Worm (Caenorhabditis elegans) whole organism, late embryonic: Measurements from ENCODE around the gene ced-13.

Experiments used
- F13H6.1 ChIP-seq: sonication (generic microtip); optimal IDR thresholded peaks from 2 replicates; lab custom pipeline; 2016; ENCODE audit warnings: missing genetic modification characterization, missing compliant biosample characterization
- K02D7.2 ChIP-seq: sonication (generic microtip); optimal IDR thresholded peaks from 2 replicates; lab custom pipeline; 2017; ENCODE audit warnings: mild to moderate bottlenecking, missing genetic modification characterization, missing compliant biosample characterization
- Y22D7AL.16 ChIP-seq: sonication (generic microtip); optimal IDR thresholded peaks from 2 replicates; lab custom pipeline; 2016; ENCODE audit warnings: missing genetic modification characterization, missing compliant biosample characterization
- ama-1 ChIP-seq: fragments of 150-350 bp; optimal IDR thresholded peaks from 2 replicates; lab custom pipeline; 2014
- ceh-14 ChIP-seq: sonication (generic microtip); optimal IDR thresholded peaks from 2 replicates; lab custom pipeline; 2016; ENCODE audit warnings: missing genotype, missing genetic modification characterization, missing compliant biosample characterization
- ceh-18 ChIP-seq: sonication (generic microtip); optimal IDR thresholded peaks from 2 replicates; lab custom pipeline; 2016; ENCODE audit warnings: missing genetic modification characterization, missing compliant biosample characterization
- ceh-19 ChIP-seq: fragments of 200-800 bp; sonication (Bioruptor generic); optimal IDR thresholded peaks from 2 replicates; lab custom pipeline; 2018; ENCODE audit warnings: mild to moderate bottlenecking, missing genetic modification characterization, missing compliant biosample characterization
- ceh-2 ChIP-seq: sonication (generic microtip); optimal IDR thresholded peaks from 2 replicates; lab custom pipeline; 2016; ENCODE audit warnings: missing genotype, missing genetic modification characterization, missing compliant biosample characterization
- ceh-30 ChIP-seq: fragments of 150-350 bp; optimal IDR thresholded peaks from 2 replicates; lab custom pipeline; 2014; ENCODE audit warnings: missing biosample characterization, missing genetic modification characterization
- ceh-34 ChIP-seq: sonication (generic microtip); optimal IDR thresholded peaks from 2 replicates; lab custom pipeline; 2016; ENCODE audit warnings: mild to moderate bottlenecking, missing genetic modification characterization, missing compliant biosample characterization
- ceh-45 ChIP-seq: fragments of 200-800 bp; sonication (Bioruptor generic); IDR thresholded peaks from 2 replicates; pipeline ENCODE4 v1.3.6; 2022; ENCODE audit warnings: missing genetic modification reagents, missing genetic modification characterization, missing compliant biosample characterization
- ceh-6 ChIP-seq: fragments of 200-800 bp; sonication (Bioruptor generic); optimal IDR thresholded peaks from 2 replicates; lab custom pipeline; 2018; ENCODE audit warnings: mild to moderate bottlenecking, missing genetic modification characterization, missing compliant biosample characterization
- che-1 ChIP-seq: sonication (generic microtip); optimal IDR thresholded peaks from 2 replicates; lab custom pipeline; 2016; ENCODE audit warnings: mild to moderate bottlenecking, missing genetic modification characterization, missing compliant biosample characterization
- dmd-4 ChIP-seq: sonication (generic microtip); optimal IDR thresholded peaks from 2 replicates; lab custom pipeline; 2016; ENCODE audit warnings: borderline replicate concordance, missing genetic modification characterization, missing compliant biosample characterization
- elt-2 ChIP-seq: sonication (generic microtip); optimal IDR thresholded peaks from 2 replicates; lab custom pipeline; 2016; ENCODE audit warnings: missing genetic modification reagents, missing genetic modification characterization, missing compliant biosample characterization
- elt-4 ChIP-seq: sonication (generic microtip); optimal IDR thresholded peaks from 2 replicates; lab custom pipeline; 2016; ENCODE audit warnings: missing genetic modification characterization, missing compliant biosample characterization
- ets-4 ChIP-seq: sonication (generic microtip); optimal IDR thresholded peaks from 2 replicates; lab custom pipeline; 2016; ENCODE audit warnings: missing genetic modification characterization, missing compliant biosample characterization
- eyg-1 ChIP-seq: sonication (generic microtip); optimal IDR thresholded peaks from 2 replicates; lab custom pipeline; 2016; ENCODE audit warnings: missing genotype, missing genetic modification characterization, missing compliant biosample characterization
- fkh-10 ChIP-seq: fragments of 150-350 bp; optimal IDR thresholded peaks from 2 replicates; lab custom pipeline; 2014; ENCODE audit warnings: missing biosample characterization, missing genetic modification reagents, missing genetic modification characterization
- fkh-6 ChIP-seq: sonication (generic microtip); optimal IDR thresholded peaks from 2 replicates; lab custom pipeline; 2016; ENCODE audit warnings: missing genetic modification characterization, missing compliant biosample characterization
- gmeb-2 ChIP-seq: sonication (generic microtip); optimal IDR thresholded peaks from 2 replicates; lab custom pipeline; 2016; ENCODE audit warnings: missing genetic modification characterization, inconsistent platforms, missing compliant biosample characterization
- hlh-15 ChIP-seq: sonication (generic microtip); optimal IDR thresholded peaks from 2 replicates; lab custom pipeline; 2016; ENCODE audit warnings: missing genetic modification characterization, missing compliant biosample characterization
- hlh-30 ChIP-seq: sonication (generic microtip); optimal IDR thresholded peaks from 2 replicates; lab custom pipeline; 2017; ENCODE audit warnings: antibody characterized with exemption, missing genetic modification characterization, missing compliant biosample characterization; ENCODE audit not compliant: insufficient read depth
- hlh-6 ChIP-seq: sonication (generic microtip); optimal IDR thresholded peaks from 2 replicates; lab custom pipeline; 2016; ENCODE audit warnings: missing genotype, missing genetic modification characterization, missing compliant biosample characterization
- hlh-8 ChIP-seq: sonication (generic microtip); optimal IDR thresholded peaks from 2 replicates; lab custom pipeline; 2016; ENCODE audit warnings: missing genotype, missing genetic modification characterization, missing compliant biosample characterization
- lim-6 ChIP-seq: sonication (generic microtip); optimal IDR thresholded peaks from 2 replicates; lab custom pipeline; 2016; ENCODE audit warnings: missing genetic modification characterization, missing compliant biosample characterization
- madf-2 ChIP-seq: sonication (generic microtip); optimal IDR thresholded peaks from 2 replicates; lab custom pipeline; 2017; ENCODE audit warnings: missing genetic modification characterization, missing compliant biosample characterization
- nhr-11 ChIP-seq: fragments of 150-350 bp; optimal IDR thresholded peaks from 2 replicates; lab custom pipeline; 2014; ENCODE audit warnings: missing biosample characterization, missing genetic modification characterization
- nhr-232 ChIP-seq: sonication (generic microtip); optimal IDR thresholded peaks from 2 replicates; lab custom pipeline; 2016; ENCODE audit warnings: missing genetic modification characterization, missing compliant biosample characterization
- npax-4 ChIP-seq: sonication (generic microtip); optimal IDR thresholded peaks from 2 replicates; lab custom pipeline; 2016; ENCODE audit warnings: missing genetic modification characterization, missing compliant biosample characterization
- odd-2 ChIP-seq: sonication (generic microtip); optimal IDR thresholded peaks from 2 replicates; lab custom pipeline; 2017; ENCODE audit warnings: antibody characterized with exemption, mild to moderate bottlenecking, missing genetic modification characterization, missing compliant biosample characterization
- pat-9 ChIP-seq: fragments of 200-800 bp; sonication (Bioruptor generic); optimal IDR thresholded peaks from 2 replicates; lab custom pipeline; 2018; ENCODE audit warnings: mild to moderate bottlenecking, missing genetic modification characterization, moderate library complexity, missing compliant biosample characterization
- pax-1 ChIP-seq: fragments of 150-350 bp; optimal IDR thresholded peaks from 2 replicates; lab custom pipeline; 2014; ENCODE audit warnings: missing biosample characterization, missing genetic modification characterization
- pha-2 ChIP-seq: sonication (generic microtip); optimal IDR thresholded peaks from 2 replicates; lab custom pipeline; 2017; ENCODE audit warnings: mild to moderate bottlenecking, missing genetic modification characterization, missing compliant biosample characterization
- pha-4 ChIP-seq: fragments of 150-350 bp; optimal IDR thresholded peaks from 2 replicates; lab custom pipeline; 2018; ENCODE audit warnings: missing biosample characterization, missing genetic modification reagents, missing genetic modification characterization
- pqm-1 ChIP-seq: sonication (generic microtip); optimal IDR thresholded peaks from 2 replicates; lab custom pipeline; 2016; ENCODE audit warnings: missing genetic modification characterization, missing compliant biosample characterization
- pros-1 ChIP-seq: fragments of 150-350 bp; optimal IDR thresholded peaks from 2 replicates; lab custom pipeline; 2014; ENCODE audit warnings: missing biosample characterization, missing genetic modification reagents, missing genetic modification characterization
- ref-2 ChIP-seq: sonication (generic microtip); optimal IDR thresholded peaks from 2 replicates; lab custom pipeline; 2016; ENCODE audit warnings: missing genetic modification characterization, missing compliant biosample characterization
- rnt-1 ChIP-seq: sonication (generic microtip); optimal IDR thresholded peaks from 2 replicates; lab custom pipeline; 2016; ENCODE audit warnings: missing genetic modification characterization, missing compliant biosample characterization
- syd-9 ChIP-seq: sonication (generic microtip); optimal IDR thresholded peaks from 2 replicates; lab custom pipeline; 2016; ENCODE audit warnings: mild to moderate bottlenecking, missing genetic modification characterization, moderate library complexity, missing compliant biosample characterization
- tbx-2 ChIP-seq: sonication (generic microtip); optimal IDR thresholded peaks from 2 replicates; lab custom pipeline; 2016; ENCODE audit warnings: missing genetic modification characterization, missing compliant biosample characterization
- tbx-7 ChIP-seq: sonication (generic microtip); optimal IDR thresholded peaks from 2 replicates; lab custom pipeline; 2016; ENCODE audit warnings: missing genotype, missing genetic modification characterization, missing compliant biosample characterization
- ttx-3 ChIP-seq: sonication (generic microtip); optimal IDR thresholded peaks from 2 replicates; lab custom pipeline; 2016; ENCODE audit warnings: missing genetic modification reagents, missing genetic modification characterization, missing compliant biosample characterization
- unc-3 ChIP-seq, 2 experiments: fragments of 200-800 bp in 1 of 2; sonication (Bioruptor generic) in 1 of 2; sonication (generic microtip) in 1 of 2; conservative IDR thresholded peaks in 1 of 2; optimal IDR thresholded peaks in 1 of 2; 2 replicates each; pipeline versions ENCODE4 v1.3.6 to Lab custom; 2016 to 2022; ENCODE audit warnings: missing compliant biosample characterization in 2 of 2, missing genetic modification characterization in 2 of 2, missing genetic modification reagents in 1 of 2
- unc-55 ChIP-seq: sonication (generic microtip); optimal IDR thresholded peaks from 2 replicates; lab custom pipeline; 2017; ENCODE audit warnings: missing biosample characterization, missing genetic modification reagents, missing genetic modification characterization
- ztf-16 ChIP-seq: sonication (generic microtip); optimal IDR thresholded peaks from 2 replicates; lab custom pipeline; 2017; ENCODE audit warnings: missing genetic modification characterization, missing compliant biosample characterization

The ced-13 gene

DNA sequence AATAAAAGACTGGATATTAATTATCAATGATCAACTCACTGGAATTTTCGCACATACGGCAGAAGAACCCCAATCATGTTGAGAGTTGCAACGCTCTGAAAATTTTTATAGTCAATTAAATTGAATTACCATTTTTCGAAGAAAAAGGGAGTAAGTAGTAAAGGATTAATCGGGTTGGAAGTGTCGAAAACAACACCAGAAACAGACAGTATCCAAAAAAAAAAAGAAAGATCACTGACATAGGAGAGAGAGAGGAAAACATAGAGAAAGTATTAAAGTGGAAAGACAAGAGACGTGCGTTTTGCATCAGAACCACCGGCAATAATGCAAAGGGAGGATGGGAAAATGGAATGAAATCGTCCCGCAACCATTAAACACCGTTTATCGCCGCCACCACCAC, 2.8 kb upstream of the ced-13 start, which contains the start of gene inx-5:
Gene inx-5, minus strand, starts transcription at position 101 of the 400 bp plus-strand sequence.
- TF ChIP-seq ets-4 (tag; lab: Kevin White, UChicago) (no peak), ceh-2 (no peak), elt-4 (tag; lab: Kevin White, UChicago) (no peak), ceh-30 (tag; lab: Kevin White, UChicago) (no peak), odd-2 (no peak), lim-6 (tag; lab: Kevin White, UChicago) (no peak), rnt-1 (tag; lab: Kevin White, UChicago) (no peak), pat-9 (no peak), fkh-10 (GFP tag; lab: Kevin White, UChicago) (no peak), pha-2 (tag; lab: Kevin White, UChicago) (no peak), gmeb-2 (tag; lab: Kevin White, UChicago) (no peak), Y22D7AL.16 (tag; lab: Kevin White, UChicago) (no peak), K02D7.2 (tag; lab: Kevin White, UChicago) (no peak), pha-4 (tag; lab: Kevin White, UChicago) (no peak), hlh-6 (tag; lab: Kevin White, UChicago) (no peak), ztf-16 (tag; lab: Kevin White, UChicago) (no peak), ceh-6 (GFP tag; lab: Kevin White, UChicago) (no peak), unc-3 (GFP tag; conservative IDR thresholded peaks at IDR 0.05; lab: Robert Waterston, UW) (no peak), unc-3 (tag; optimal IDR thresholded peaks at IDR 0.05; lab: Kevin White, UChicago) (no peak), F13H6.1 (tag; lab: Kevin White, UChicago) (no peak)

DNA sequence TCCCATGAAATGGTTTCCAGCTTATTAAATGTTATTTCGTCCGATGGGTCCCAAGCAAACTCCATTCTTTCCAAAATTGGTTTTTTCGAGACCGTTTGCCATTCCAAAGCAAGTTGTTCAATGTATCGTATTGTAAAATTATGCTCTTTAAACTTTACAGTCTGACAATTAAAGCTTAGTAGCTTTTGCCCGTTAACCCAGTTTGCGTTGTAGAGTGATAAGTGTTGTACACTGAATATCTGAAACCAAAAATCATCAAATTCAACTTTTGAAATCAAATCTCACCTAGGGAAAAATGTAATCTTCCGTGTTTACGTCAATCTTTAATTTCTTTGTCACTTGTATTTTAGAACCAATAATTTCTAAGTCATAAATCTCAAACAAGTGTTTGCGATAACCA, 2.1 kb downstream of the ced-13 start:
- TF ChIP-seq npax-4 (no peak), pqm-1 (tag; lab: Kevin White, UChicago) (no peak), hlh-8 (no peak)

- TF ChIP-seq pha-4 (tag; lab: Kevin White, UChicago) = no peak
- no peak for TF ChIP-seq F13H6.1 (tag; lab: Kevin White, UChicago)
- no peak for TF ChIP-seq unc-55
- TF ChIP-seq pros-1 (tag; lab: Kevin White, UChicago) = no peak
- no peak for TF ChIP-seq syd-9 (tag; lab: Kevin White, UChicago)
- no peak for TF ChIP-seq ceh-34 (tag; lab: Kevin White, UChicago)
- TF ChIP-seq odd-2 = no peak
- no peak for TF ChIP-seq tbx-7 (tag; lab: Kevin White, UChicago)
- TF ChIP-seq dmd-4 = no peak
- no peak for TF ChIP-seq npax-4
- no peak for TF ChIP-seq hlh-30 (tag; lab: Kevin White, UChicago)
- TF ChIP-seq ama-1 (lab: Kevin White, UChicago) = no peak
- no peak for TF ChIP-seq che-1
- TF ChIP-seq madf-2 (tag; lab: Kevin White, UChicago) = no peak
- TF ChIP-seq Y22D7AL.16 (tag; lab: Kevin White, UChicago) = no peak
- TF ChIP-seq pqm-1 (tag; lab: Kevin White, UChicago) = no peak
- TF ChIP-seq tbx-2 (tag; lab: Kevin White, UChicago) = no peak
- TF ChIP-seq ttx-3 (tag; lab: Kevin White, UChicago) = no peak
- no peak for TF ChIP-seq ets-4 (tag; lab: Kevin White, UChicago)
Measured at ce11 chrX:8294586-8294985, 4.9 kb downstream of the ced-13 start, which contains the start of gene R09F10.3. Gene R09F10.3, plus strand, starts transcription at chrX:8294625.

ce11 chrX:8286740-8287299, 12.6 kb downstream of the ced-13 start, which contains the start of gene sec-16A.2:
Gene sec-16A.2, plus strand, starts transcription at chrX:8287249.
- no peak for TF ChIP-seq dmd-4
- TF ChIP-seq fkh-10 (GFP tag; lab: Kevin White, UChicago) = no peak
- TF ChIP-seq hlh-15 (tag; lab: Kevin White, UChicago) = no peak
- TF ChIP-seq ttx-3 (tag; lab: Kevin White, UChicago) = no peak
- no peak for TF ChIP-seq ceh-14 (tag; lab: Kevin White, UChicago)
- no peak for TF ChIP-seq nhr-232 (tag; lab: Kevin White, UChicago)
- TF ChIP-seq ceh-45 (GFP tag; lab: Robert Waterston, UW) = no peak
- TF ChIP-seq rnt-1 (tag; lab: Kevin White, UChicago) = peak; percentile 35
- TF ChIP-seq K02D7.2 (tag; lab: Kevin White, UChicago) = no peak
- no peak for TF ChIP-seq elt-2 (tag; lab: Kevin White, UChicago)
- no peak for TF ChIP-seq lim-6 (tag; lab: Kevin White, UChicago)
- TF ChIP-seq ztf-16 (tag; lab: Kevin White, UChicago) = no peak
- no peak for TF ChIP-seq madf-2 (tag; lab: Kevin White, UChicago)
- TF ChIP-seq hlh-6 (tag; lab: Kevin White, UChicago) = no peak
- peak; percentile 55 for TF ChIP-seq ceh-18 (tag; lab: Kevin White, UChicago)
- no peak for TF ChIP-seq fkh-6 (tag; lab: Kevin White, UChicago)
- TF ChIP-seq ref-2 (tag; lab: Kevin White, UChicago) = peak; percentile 77
- TF ChIP-seq ceh-19 (GFP tag; lab: Kevin White, UChicago) = no peak
- TF ChIP-seq eyg-1 (tag; lab: Kevin White, UChicago) = peak; percentile 10
- no peak for TF ChIP-seq Y22D7AL.16 (tag; lab: Kevin White, UChicago)
- TF ChIP-seq nhr-11 (tag; lab: Kevin White, UChicago) = no peak
- no peak for TF ChIP-seq pax-1 (tag; lab: Kevin White, UChicago)
- TF ChIP-seq npax-4 = no peak
